Worm (Caenorhabditis elegans) whole organism, L4/young adult: ENCODE results near the gene sma-9.

Experiments
- W03F9.2 ChIP-seq: fragments of 150-350 bp; optimal IDR thresholded peaks from 2 replicates; lab custom pipeline; 2014; ENCODE audit warnings: missing biosample characterization, missing genetic modification characterization
- him-1 ChIP-seq: sonication (generic microtip); optimal IDR thresholded peaks from 2 replicates; lab custom pipeline; 2016; ENCODE audit warnings: missing genotype, missing genetic modification reagents, missing genetic modification characterization, missing compliant biosample characterization

ce11 chrX:10760958-10761357 is 8.1 kb upstream of the sma-9 start:
- TF ChIP-seq him-1 (tag; lab: Kevin White, UChicago) (no peak), W03F9.2 (tag; lab: Kevin White, UChicago) (no peak)
